Fruit fly (Drosophila melanogaster): ENCODE data around the gene fal.

DNA sequence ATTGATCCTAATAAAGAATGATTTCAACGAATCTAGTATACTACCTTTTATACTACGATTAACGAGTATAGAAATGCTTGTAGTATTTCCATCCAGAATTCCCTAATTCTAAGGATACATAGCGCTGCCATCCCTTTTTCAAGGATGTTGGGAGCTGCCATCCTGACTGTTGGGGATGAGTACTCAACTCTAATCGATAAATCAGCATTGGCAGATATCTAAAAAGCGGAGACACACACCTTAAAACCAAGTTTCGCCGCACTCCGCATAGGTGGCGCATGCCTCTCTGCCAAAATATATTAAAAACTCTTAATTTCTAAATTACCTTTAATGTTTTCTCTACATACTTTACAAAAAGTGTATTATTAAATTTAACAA, at the start of gene fal:
- no peak for TF ChIP-seq CG9948 (tag; optimal IDR thresholded peaks at IDR 0.05)
- TF ChIP-seq CG4496 (GFP tag; IDR thresholded peaks at IDR 0.05), result no peak
- TF ChIP-seq EcR (GFP tag; optimal IDR thresholded peaks at IDR 0.05), result no peak

Measured in whole organism, pupa.